Worm (Caenorhabditis elegans): Measurements from ENCODE around the gene flad-1.

The flad-1 gene

DNA sequence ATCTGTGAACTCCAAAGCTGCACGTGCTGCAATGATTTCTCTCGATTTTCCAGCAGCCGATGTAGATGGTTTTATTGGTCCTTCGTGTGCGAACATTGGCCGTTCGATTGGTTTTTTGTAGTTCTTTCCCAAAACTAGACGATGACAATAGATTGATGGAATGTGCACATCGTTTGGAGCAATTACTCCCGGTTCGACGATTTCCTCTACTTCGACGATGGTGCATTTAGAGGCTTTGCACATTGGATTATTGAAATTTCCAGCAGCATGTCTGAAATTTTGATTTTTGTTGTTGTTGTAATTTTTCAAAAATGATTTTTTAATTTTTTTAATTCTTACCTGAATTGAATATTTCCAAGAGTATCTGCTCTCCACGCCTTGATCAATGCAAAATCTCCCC is 8.3 kb upstream of the flad-1 start:
- TF ChIP-seq unc-62 (GFP tag; optimal IDR thresholded peaks at IDR 0.05): no peak

DNA sequence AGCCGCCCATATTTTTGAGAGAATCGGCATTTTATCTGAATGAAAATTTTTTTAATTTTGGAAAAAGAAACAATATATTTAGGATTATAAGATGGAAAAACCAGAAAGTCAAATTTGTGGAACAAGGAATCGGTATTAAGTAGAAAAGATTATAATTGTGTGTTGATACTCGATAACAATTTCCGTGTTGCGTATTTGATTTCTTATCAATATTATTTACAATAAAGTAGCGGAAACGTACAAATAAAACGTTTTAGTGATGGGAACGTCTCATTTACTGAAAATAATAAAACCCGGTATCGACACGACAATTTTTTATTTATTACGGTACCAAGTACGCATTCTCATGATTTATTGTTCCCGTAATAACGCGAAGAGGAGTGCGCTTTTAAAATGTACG is 7.1 kb upstream of the flad-1 start, which contains the start of gene C05C10.3:
Gene C05C10.3 (minus strand): TSS at position 35 of the 400 bp plus-strand sequence.
- no peak for TF ChIP-seq unc-62 (GFP tag; optimal IDR thresholded peaks at IDR 0.05)

DNA sequence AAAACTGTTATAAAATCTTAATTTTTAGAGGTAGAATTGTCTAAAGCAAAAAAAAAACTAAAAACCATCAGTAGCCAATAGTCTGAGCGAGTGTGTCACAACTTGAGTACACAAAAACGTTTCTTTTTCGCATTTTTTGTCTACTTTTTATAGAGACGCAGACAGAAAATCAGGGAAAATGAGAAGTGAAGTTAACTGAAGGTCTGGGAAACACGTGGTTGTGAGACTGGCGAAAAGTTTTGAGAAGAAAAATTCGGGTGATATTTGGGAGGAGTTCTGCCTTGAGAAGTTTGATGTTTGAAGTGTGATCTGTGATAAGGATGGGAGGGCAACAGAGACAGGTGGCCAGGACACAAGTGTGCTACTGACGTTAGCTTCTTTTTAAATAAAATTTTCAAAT is 6.3 kb upstream of the flad-1 start:
- no peak for TF ChIP-seq unc-62 (GFP tag; optimal IDR thresholded peaks at IDR 0.05)

DNA sequence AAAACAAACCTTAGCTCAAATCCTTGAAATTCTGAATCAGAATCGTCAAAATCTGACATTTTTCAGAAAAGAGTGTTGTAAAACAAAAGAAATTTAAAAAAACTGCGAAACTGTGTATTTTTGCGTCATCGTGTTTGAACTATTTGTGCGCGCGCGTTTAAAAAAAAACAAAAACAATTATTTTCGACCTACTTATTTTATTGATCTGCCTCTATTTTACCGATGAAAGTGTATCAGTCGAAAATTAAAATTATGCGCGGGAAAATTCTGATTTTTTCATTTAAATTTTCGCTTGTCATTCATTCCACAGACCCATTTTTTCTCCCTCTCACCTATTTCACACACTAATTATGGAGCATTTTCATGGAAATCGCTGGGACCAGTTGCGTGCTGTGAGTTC is 5.1 kb upstream of the flad-1 start, which contains the start of the genes C05C10.7 and C05C10.5:
Gene C05C10.7 (minus strand): TSS at position 95 of the 400 bp plus-strand sequence.
Gene C05C10.5 (plus strand): TSS at position 164 of the 400 bp plus-strand sequence.
- no peak for TF ChIP-seq unc-62 (GFP tag; optimal IDR thresholded peaks at IDR 0.05)

DNA sequence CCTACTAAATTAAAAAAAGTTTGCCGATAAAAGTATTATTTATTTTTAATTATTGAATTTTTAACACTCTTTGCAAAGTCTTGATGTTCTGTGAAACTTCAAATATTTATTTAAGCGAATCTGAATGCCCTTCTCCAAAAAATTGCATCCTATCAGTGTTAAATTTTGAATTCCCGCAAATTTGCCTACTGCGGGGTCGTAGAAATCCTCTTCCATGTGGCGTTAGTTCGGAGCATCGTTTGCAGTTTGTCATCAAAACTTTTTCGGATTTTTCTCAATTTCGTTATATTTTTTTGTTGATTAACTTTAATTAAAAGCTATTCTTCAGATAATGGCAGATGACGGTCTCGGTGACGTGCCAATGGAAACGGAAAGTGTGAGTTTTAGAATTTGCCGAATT is 3.5 kb upstream of the flad-1 start, which contains the start of gene ufd-3:
Gene ufd-3 (plus strand): TSS at position 324 of the 400 bp plus-strand sequence.
- TF ChIP-seq unc-62 (GFP tag; optimal IDR thresholded peaks at IDR 0.05): no peak

DNA sequence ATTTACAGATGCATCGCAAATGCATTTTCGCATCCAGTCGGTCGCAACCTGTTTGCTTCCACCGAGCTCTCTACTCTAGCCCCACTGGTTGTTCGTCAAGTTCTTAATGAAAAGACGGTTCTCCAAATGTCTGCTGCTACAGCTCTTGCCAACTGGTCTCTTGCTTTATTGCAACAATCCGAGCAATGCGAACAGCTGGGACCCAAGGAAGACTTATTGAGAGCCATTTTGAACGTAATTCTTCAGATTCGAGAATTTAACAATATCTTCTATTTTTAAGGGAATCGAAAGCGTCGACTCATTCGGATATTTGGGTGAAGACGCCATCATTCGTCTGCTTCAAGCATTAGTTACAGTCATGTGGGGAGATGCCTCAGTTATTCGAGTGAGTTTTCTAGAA is 691 bp upstream of the flad-1 start:
- TF ChIP-seq unc-62 (GFP tag; optimal IDR thresholded peaks at IDR 0.05): no peak

DNA sequence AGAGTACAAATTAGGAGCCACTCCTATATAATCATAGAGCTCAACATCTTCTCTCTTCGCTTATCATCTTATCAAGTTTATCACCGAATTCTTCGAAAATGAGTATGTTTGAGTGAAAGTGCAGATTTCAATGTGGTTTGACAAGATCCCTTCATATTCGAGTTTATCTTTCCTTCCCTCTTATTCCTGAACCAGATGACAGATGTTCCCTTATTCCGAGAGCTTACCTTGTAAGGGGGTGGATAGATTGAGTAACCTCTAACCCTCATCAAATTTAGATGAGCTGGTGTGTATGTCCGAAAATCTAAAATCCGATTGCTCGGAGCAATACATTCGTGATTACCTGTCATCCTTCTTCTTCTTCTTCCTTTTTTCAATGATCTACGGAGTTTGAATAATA is 4.7 kb downstream of the flad-1 start:
- no peak for TF ChIP-seq unc-62 (GFP tag; optimal IDR thresholded peaks at IDR 0.05)

DNA sequence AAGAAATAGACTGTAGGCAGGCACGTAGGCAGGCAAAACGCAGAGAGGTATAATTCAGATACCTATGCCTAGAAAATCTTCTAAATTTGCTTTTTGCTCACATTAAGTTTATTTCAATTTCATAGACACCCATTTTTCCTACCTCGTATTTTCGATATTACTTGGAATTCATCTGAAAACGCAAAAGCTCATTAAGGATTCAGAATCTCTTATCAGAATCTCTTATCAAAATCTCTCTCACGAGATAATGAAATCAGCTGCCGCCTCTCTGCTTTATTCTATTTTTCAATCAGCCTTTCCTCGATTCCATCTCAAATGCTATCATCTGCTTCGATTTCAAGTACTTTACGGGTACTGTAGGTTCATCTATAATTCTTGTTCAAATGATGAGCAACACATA is 7.9 kb downstream of the flad-1 start:
- no peak for TF ChIP-seq unc-62 (GFP tag; optimal IDR thresholded peaks at IDR 0.05)

DNA sequence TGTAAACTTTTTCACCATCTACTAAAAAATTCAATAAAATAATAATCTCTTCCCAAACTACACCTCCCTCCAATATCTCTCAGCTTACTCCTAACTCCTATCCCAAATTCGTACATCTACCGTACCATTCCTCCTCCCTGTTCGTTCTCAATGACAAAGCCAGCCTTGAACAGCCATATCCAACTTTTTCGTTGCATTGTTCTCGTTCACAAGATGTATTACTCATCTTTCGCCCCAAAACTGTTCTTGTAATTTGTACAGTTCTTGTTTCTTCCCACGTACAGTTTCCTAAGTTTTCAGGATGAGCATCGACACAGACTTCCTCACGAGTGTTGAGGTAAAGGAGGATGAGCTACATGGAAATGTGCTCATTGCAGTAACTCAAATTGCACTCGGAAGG is 10.9 kb downstream of the flad-1 start, which contains the start of gene egl-43:
Gene egl-43 (plus strand): TSS at position 301 of the 400 bp plus-strand sequence.
- TF ChIP-seq unc-62 (GFP tag; optimal IDR thresholded peaks at IDR 0.05): no peak

DNA sequence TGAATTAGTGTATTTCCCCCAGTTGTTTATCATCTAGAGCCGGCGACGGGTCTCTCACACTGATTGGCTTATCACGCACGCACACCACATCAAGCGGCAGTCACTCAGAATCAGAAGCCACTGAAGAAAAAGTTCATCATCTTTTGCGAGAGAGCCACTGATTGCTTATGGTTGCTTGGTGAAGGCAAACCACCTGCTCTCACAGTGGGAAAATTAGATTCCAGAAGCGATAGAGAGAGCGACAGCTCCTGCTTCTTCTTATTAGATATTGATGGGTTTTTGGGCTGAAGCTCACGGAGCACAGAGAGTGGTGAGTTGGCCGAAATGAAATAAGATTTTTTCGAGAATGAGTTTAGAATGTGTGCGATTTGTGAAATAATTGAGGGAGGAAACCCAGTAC is 12.2 kb downstream of the flad-1 start:
- no peak for TF ChIP-seq unc-62 (GFP tag; optimal IDR thresholded peaks at IDR 0.05)

DNA sequence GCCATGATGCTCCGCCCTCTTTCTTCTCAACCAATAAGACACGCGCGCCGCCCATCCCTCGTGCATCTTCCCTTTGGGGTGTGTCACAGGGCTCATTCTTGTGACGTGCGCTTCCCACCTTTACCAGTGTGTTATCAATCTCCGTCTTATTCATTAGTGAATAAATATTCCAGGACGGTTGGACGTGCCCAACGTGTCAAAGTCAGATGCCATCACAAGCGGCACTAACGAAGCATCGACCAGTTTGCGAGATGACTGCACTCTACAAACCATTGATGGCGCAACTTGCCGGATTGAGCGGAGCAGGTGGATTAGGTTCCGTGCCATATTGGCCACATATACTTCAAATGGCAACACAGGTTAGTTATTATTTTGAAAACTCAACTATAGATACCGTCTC is 16.2 kb downstream of the flad-1 start:
- TF ChIP-seq unc-62 (GFP tag; optimal IDR thresholded peaks at IDR 0.05): no peak

DNA sequence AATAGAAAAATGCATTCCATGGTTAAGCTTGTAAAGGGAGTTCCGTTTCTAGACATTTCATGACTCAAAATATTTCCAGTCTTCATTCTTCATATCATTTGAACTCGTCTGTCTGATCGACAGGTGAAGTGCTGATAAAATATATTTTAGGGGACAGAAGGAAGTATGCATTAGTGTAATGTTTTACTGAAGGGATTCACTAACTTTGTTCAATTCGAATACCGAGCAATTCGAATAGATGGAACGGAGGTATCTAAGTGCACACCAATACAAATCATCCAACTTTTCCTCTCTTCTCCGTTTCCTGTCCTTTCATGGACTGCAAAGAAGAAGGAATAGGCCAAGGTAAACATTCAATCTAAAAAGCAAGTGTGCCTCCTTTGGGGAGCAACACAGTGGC is 19.9 kb downstream of the flad-1 start:
- no peak for TF ChIP-seq unc-62 (GFP tag; optimal IDR thresholded peaks at IDR 0.05)

DNA sequence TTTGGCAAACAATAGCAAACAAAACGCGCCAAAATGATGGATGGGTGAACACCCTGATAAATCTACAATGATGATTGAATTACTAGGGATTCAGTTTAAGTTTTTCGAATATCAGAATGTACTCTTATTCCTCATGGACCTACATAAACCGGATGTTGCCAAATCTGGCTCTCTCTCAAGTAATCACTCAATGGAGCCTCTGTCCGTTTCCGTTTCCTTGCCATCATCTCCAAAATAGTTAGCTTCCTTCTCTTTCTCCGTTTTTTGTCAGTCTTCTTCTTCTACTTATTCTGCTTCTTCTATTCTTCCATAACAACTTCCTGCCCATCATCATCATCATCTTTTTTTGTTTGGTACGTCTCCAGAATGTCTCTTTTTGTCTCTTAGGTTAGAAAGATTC is 21.4 kb downstream of the flad-1 start:
- no peak for TF ChIP-seq unc-62 (GFP tag; optimal IDR thresholded peaks at IDR 0.05)

DNA sequence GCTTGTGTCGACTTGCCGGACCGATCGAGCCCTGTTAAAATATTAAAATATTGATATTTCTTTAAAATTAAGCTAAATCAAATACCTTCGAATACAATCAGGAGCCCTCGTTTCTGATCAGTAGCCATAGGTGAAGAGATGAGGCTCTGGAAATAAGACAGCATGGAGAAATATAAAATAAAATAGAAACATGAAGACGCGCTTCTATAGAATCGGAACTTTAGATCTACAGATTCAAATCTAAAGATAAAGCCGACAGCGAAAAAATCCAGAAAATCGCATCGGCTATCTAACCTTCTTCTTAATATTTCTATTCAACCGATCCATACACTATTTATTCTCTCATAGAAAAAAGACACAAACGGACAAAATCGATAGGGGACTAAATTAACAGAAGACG is 23.0 kb downstream of the flad-1 start, which contains the start of gene dtmk-1:
Gene dtmk-1 (minus strand): TSS at position 146 of the 400 bp plus-strand sequence.
- no peak for TF ChIP-seq unc-62 (GFP tag; optimal IDR thresholded peaks at IDR 0.05)

DNA sequence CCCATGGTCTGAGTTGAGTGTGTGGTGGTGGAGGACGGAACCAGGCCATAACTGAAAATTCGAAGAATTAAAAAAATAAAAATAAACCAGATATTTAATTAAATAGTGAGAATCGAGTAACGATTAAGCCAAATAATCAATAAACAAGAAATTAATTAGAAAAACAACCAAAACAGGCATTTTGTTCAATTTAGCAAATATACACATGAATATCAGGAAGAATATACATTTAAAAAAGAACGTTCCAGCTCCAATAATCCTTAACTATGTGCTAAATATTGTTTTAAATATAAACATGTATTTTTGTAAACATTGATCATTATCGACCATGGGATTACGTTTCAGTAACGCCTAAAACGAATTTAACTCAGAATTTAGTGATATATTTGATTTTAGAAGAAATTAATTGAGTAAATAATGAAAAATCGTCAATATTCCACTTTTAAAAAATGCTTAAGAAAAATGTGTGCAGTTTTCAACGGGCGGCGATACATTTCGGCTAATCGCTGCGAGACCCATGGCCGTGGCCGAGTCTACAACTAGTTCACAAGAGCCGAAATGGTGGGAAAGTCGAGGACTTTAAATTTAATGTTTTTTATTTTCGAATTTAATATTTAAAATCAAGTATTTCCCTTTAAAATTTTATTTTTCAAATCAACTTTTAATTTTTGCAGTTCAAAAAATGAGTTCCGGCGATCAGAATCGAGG is 24.2 kb downstream of the flad-1 start, which contains the start of the genes R53.4 and psf-1:
Gene R53.4 (minus strand): TSS at position 51 of the 708 bp plus-strand sequence.
Gene psf-1 (plus strand): TSS at position 675 of the 708 bp plus-strand sequence.
- TF ChIP-seq unc-62 (GFP tag; optimal IDR thresholded peaks at IDR 0.05): no peak

DNA sequence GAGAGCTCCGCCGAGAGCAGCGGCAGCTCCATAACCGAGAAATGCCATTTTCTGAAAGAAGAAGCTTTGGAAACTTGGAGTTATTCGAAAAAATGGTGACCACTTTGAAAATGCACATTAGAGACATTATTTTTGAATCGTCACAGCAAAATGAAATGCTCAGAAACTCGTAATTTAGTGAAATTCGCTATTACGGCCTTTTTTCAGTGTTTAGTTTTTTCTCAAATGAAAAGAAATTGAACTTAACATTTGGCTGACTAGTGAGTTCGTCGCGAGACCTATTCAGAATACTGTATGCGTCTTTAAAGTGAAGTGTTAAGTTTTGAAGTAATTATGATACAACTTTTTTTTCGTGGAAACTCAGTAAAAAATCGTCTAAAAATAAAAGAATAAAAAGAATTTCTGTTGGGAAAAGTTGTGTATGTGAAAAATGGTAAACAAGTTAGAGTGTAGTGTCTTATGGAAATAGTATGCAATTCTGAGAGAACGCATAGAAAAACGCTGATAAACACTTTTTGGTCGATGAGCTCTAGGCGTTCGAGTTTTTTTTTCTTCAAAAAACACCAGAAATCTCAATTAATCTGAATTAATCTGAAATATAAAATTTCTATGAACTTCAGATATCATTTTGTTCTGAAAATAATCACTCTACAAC is 26.6 kb downstream of the flad-1 start, which contains the start of gene R53.5:
Gene R53.5 (minus strand): TSS at position 51 of the 655 bp plus-strand sequence.
- no peak for TF ChIP-seq unc-62 (GFP tag; optimal IDR thresholded peaks at IDR 0.05)

DNA sequence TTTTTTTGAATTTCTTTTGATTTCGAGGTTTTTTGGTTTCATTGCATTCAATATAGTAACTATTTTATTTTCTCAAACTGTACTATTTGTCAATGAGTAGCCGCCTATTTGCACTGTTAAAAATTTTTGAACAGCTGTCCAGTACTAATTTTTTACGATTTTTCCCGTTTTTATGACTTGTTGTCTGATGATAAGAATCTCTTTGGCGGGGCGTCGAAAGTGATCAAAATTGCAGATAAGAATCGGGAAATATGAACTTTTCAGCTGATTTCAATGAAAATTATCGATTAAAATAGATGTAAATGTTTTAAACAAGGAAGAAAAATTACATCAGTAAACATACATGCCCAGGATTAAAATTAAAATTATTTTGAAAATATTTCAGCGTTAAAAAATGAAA is 30.3 kb downstream of the flad-1 start:
- TF ChIP-seq unc-62 (GFP tag; optimal IDR thresholded peaks at IDR 0.05): no peak
